Worm (Caenorhabditis elegans) whole organism, L2 larva: ENCODE measurements around the gene wrt-8.
A peak's percentile ranks its signal among the peaks of the same experiment; 100 is the strongest.

Source experiments
- C34F6.9 ChIP-seq: fragments of 150-350 bp; optimal IDR thresholded peaks from 2 replicates; lab custom pipeline; 2014; ENCODE audit warnings: missing biosample characterization, missing genetic modification characterization
- F13H6.1 ChIP-seq: sonication (generic microtip); optimal IDR thresholded peaks from 2 replicates; lab custom pipeline; 2016; ENCODE audit warnings: missing genetic modification characterization, missing compliant biosample characterization
- R02D3.7 ChIP-seq: fragments of 150-350 bp; optimal IDR thresholded peaks from 2 replicates; lab custom pipeline; 2014; ENCODE audit warnings: missing biosample characterization, missing genetic modification characterization
- Y55F3AM.14 ChIP-seq: fragments of 200-800 bp; sonication (Bioruptor generic); optimal IDR thresholded peaks from 2 replicates; lab custom pipeline; 2018; ENCODE audit warnings: mild to moderate bottlenecking, missing genetic modification characterization, missing compliant biosample characterization
- ZK546.5 ChIP-seq: sonication (generic microtip); optimal IDR thresholded peaks from 2 replicates; lab custom pipeline; 2017; ENCODE audit warnings: missing biosample characterization, missing genetic modification characterization
- aly-2 ChIP-seq: fragments of 150-350 bp; optimal IDR thresholded peaks from 2 replicates; lab custom pipeline; 2014; ENCODE audit warnings: missing biosample characterization, missing genetic modification characterization
- ama-1 ChIP-seq: fragments of 150-350 bp; optimal IDR thresholded peaks from 2 replicates; lab custom pipeline; 2018; ENCODE audit warnings: inconsistent platforms
- ceh-16 ChIP-seq: fragments of 150-350 bp; optimal IDR thresholded peaks from 2 replicates; lab custom pipeline; 2014; ENCODE audit warnings: missing biosample characterization, missing genetic modification characterization
- ceh-82 ChIP-seq: fragments of 150-350 bp; optimal IDR thresholded peaks from 2 replicates; lab custom pipeline; 2014; ENCODE audit warnings: missing biosample characterization, missing genetic modification characterization
- crh-2 ChIP-seq: sonication (generic microtip); optimal IDR thresholded peaks from 2 replicates; lab custom pipeline; 2017; ENCODE audit warnings: missing biosample characterization, missing genetic modification characterization
- dmd-4 ChIP-seq: sonication (generic microtip); optimal IDR thresholded peaks from 2 replicates; lab custom pipeline; 2017; ENCODE audit warnings: missing biosample characterization, missing genetic modification characterization
- fos-1 ChIP-seq: fragments of 150-350 bp; optimal IDR thresholded peaks from 2 replicates; lab custom pipeline; 2014; ENCODE audit warnings: missing biosample characterization, missing genetic modification characterization
- gmeb-1 ChIP-seq: fragments of 150-350 bp; optimal IDR thresholded peaks from 2 replicates; lab custom pipeline; 2014; ENCODE audit warnings: missing biosample characterization, missing genetic modification characterization
- lin-11 ChIP-seq: fragments of 150-350 bp; sonication (generic microtip); optimal IDR thresholded peaks from 2 replicates; lab custom pipeline; 2014; ENCODE audit warnings: missing biosample characterization, missing genetic modification characterization, inconsistent platforms, mixed read lengths
- mab-5 ChIP-seq: fragments of 150-350 bp; optimal IDR thresholded peaks from 2 replicates; lab custom pipeline; 2014; ENCODE audit warnings: missing biosample characterization, missing genetic modification characterization
- mbf-1 ChIP-seq: sonication (generic microtip); optimal IDR thresholded peaks from 2 replicates; lab custom pipeline; 2017; ENCODE audit warnings: missing biosample characterization, missing genetic modification characterization
- nhr-11 ChIP-seq: fragments of 150-350 bp; optimal IDR thresholded peaks from 2 replicates; lab custom pipeline; 2014; ENCODE audit warnings: missing biosample characterization, missing genetic modification characterization
- nhr-21 ChIP-seq: fragments of 150-350 bp; optimal IDR thresholded peaks from 2 replicates; lab custom pipeline; 2014; ENCODE audit warnings: missing biosample characterization, missing genetic modification characterization
- nhr-237 ChIP-seq: fragments of 150-350 bp; optimal IDR thresholded peaks from 2 replicates; lab custom pipeline; 2014; ENCODE audit warnings: missing biosample characterization, missing genetic modification characterization
- nhr-25 ChIP-seq: fragments of 150-350 bp; sonication (generic microtip); optimal IDR thresholded peaks from 3 replicates; lab custom pipeline; 2014; ENCODE audit warnings: missing biosample characterization, missing genetic modification characterization
- nhr-6 ChIP-seq: fragments of 150-350 bp; optimal IDR thresholded peaks from 2 replicates; lab custom pipeline; 2014; ENCODE audit warnings: missing biosample characterization, missing genetic modification characterization
- nhr-77 ChIP-seq: fragments of 150-350 bp; optimal IDR thresholded peaks from 2 replicates; lab custom pipeline; 2014; ENCODE audit warnings: missing biosample characterization, missing genetic modification characterization
- sem-4 ChIP-seq: fragments of 150-350 bp; optimal IDR thresholded peaks from 2 replicates; lab custom pipeline; 2014; ENCODE audit warnings: missing biosample characterization, missing genetic modification reagents, missing genetic modification characterization
- skn-1 ChIP-seq: sonication (generic microtip); optimal IDR thresholded peaks from 2 replicates; lab custom pipeline; 2017; ENCODE audit warnings: missing biosample characterization, missing genetic modification characterization
- sma-3 ChIP-seq: sonication (generic microtip); optimal IDR thresholded peaks from 2 replicates; lab custom pipeline; 2016; ENCODE audit warnings: missing genetic modification reagents, missing genetic modification characterization, missing compliant biosample characterization
- sma-9 ChIP-seq, 2 experiments: fragments of 150-350 bp in 1 of 2; sonication (generic microtip) in 1 of 2; optimal IDR thresholded peaks; 2 replicates each; lab custom pipeline; 2014 to 2016; ENCODE audit warnings: missing genetic modification characterization in 2 of 2, mild to moderate bottlenecking in 1 of 2, missing biosample characterization in 1 of 2, missing compliant biosample characterization in 1 of 2, missing genetic modification reagents in 1 of 2, moderate library complexity in 1 of 2
- unc-39 ChIP-seq: fragments of 150-350 bp; optimal IDR thresholded peaks from 2 replicates; lab custom pipeline; 2014; ENCODE audit warnings: missing biosample characterization, missing genetic modification characterization
- unc-55 ChIP-seq: fragments of 150-350 bp; sonication (generic microtip); optimal IDR thresholded peaks from 3 replicates; lab custom pipeline; 2014; ENCODE audit warnings: missing biosample characterization, missing genetic modification reagents, missing genetic modification characterization
- unc-62 ChIP-seq: fragments of 150-350 bp; optimal IDR thresholded peaks from 2 replicates; lab custom pipeline; 2014; ENCODE audit warnings: missing biosample characterization, missing genetic modification reagents, missing genetic modification characterization
- zag-1 ChIP-seq: fragments of 150-350 bp; optimal IDR thresholded peaks from 2 replicates; lab custom pipeline; 2014; ENCODE audit warnings: missing biosample characterization, missing genetic modification characterization
- ztf-1 ChIP-seq: fragments of 200-800 bp; sonication (Bioruptor generic); conservative IDR thresholded peaks from 2 replicates; pipeline ENCODE4 v1.3.6; 2022; ENCODE audit warnings: missing genetic modification characterization, missing compliant biosample characterization
- ztf-11 ChIP-seq: sonication (generic microtip); optimal IDR thresholded peaks from 2 replicates; lab custom pipeline; 2017; ENCODE audit warnings: missing biosample characterization, missing genetic modification characterization
- ztf-4 ChIP-seq: fragments of 150-350 bp; optimal IDR thresholded peaks from 2 replicates; lab custom pipeline; 2014; ENCODE audit warnings: missing biosample characterization, missing genetic modification characterization

Gene wrt-8

ce11 chrV:15303625-15304024 lies 40.8 kb downstream of the wrt-8 start, which contains the start of gene srx-48:
Gene srx-48, minus strand, starts transcription at chrV:15303725.
- no peak for TF ChIP-seq ceh-82 (tag; lab: Kevin White, UChicago)
- TF ChIP-seq, all 48 proteins: peak for 0

- TF ChIP-seq zag-1 (tag; lab: Kevin White, UChicago) (no peak), nhr-77 (tag; lab: Kevin White, UChicago) (no peak), aly-2 (tag; lab: Kevin White, UChicago) (no peak), R02D3.7 (tag; lab: Kevin White, UChicago) (no peak), ztf-1 (GFP tag; lab: Robert Waterston, UW) (no peak), nhr-6 (tag; lab: Kevin White, UChicago) (no peak), mbf-1 (tag; lab: Kevin White, UChicago) (no peak), Y55F3AM.14 (GFP tag; lab: Kevin White, UChicago) (no peak), sma-9 (GFP tag; optimal IDR thresholded peaks at IDR 0.05; lab: Kevin White, UChicago) (no peak), sma-9 (tag; optimal IDR thresholded peaks at IDR 0.05; lab: Kevin White, UChicago) (no peak), skn-1 (tag; lab: Kevin White, UChicago) (peak; percentile 75), ceh-16 (tag; lab: Kevin White, UChicago) (no peak), crh-2 (tag; lab: Kevin White, UChicago) (peak; percentile 64), fos-1 (peak; percentile 100), ama-1 (lab: Kevin White, UChicago) (no peak), nhr-11 (tag; lab: Kevin White, UChicago) (no peak), ztf-4 (no peak), unc-39 (no peak), sma-3 (GFP tag; lab: Kevin White, UChicago) (peak; percentile 8), nhr-25 (tag; lab: Kevin White, UChicago) (no peak), ztf-11 (tag; lab: Kevin White, UChicago) (no peak), gmeb-1 (peak; percentile 64)
Measured at ce11 chrV:15298597-15298996, 45.8 kb downstream of the wrt-8 start, which contains the start of gene cpr-3. Gene cpr-3, minus strand, starts transcription at chrV:15298700.

ce11 chrV:15293865-15294264 lies 50.5 kb downstream of the wrt-8 start, which contains the start of gene str-96:
Gene str-96, minus strand, starts transcription at chrV:15293965.
- TF ChIP-seq sem-4 (tag; lab: Kevin White, UChicago) (no peak), ztf-11 (tag; lab: Kevin White, UChicago) (no peak), nhr-77 (tag; lab: Kevin White, UChicago) (no peak), F13H6.1 (tag; lab: Kevin White, UChicago) (no peak), nhr-21 (tag; lab: Kevin White, UChicago) (no peak), zag-1 (tag; lab: Kevin White, UChicago) (no peak), unc-55 (GFP tag; lab: Kevin White, UChicago) (no peak), mab-5 (tag; lab: Kevin White, UChicago) (no peak), nhr-237 (tag; lab: Kevin White, UChicago) (no peak), dmd-4 (tag; lab: Kevin White, UChicago) (no peak), unc-39 (no peak), ceh-16 (tag; lab: Kevin White, UChicago) (no peak), skn-1 (tag; lab: Kevin White, UChicago) (no peak), C34F6.9 (no peak), unc-62 (GFP tag; lab: Kevin White, UChicago) (no peak), Y55F3AM.14 (GFP tag; lab: Kevin White, UChicago) (no peak), gmeb-1 (no peak), lin-11 (tag; lab: Kevin White, UChicago) (no peak), ztf-4 (no peak), ZK546.5 (tag; lab: Kevin White, UChicago) (no peak)
